Worm (Caenorhabditis elegans): ENCODE data around the gene R05H10.7.

DNA sequence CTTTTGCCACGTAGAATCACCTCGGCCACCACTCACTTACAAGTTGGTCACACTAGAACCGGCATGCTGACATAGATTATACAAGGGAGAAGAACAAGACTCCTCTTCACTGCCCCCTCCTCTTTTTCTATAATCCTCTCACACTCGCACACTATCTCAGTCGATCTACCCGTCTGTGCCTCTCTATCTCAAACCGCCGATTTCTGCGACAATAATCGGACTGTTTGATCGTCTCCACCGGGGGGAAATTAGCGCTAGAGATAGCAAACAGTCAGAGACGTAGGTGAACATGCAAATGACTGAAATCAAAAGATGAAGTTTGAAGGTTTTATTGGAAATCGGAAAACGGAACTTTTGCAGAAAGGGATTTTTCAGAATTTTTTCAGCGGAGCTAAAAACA lies 32.9 kb upstream of the R05H10.7 start:
- TF ChIP-seq lin-39 (tag; optimal IDR thresholded peaks at IDR 0.05), result no peak
- TF ChIP-seq mdl-1 (tag; optimal IDR thresholded peaks at IDR 0.05), result no peak
- TF ChIP-seq snpc-4 (tag; optimal IDR thresholded peaks at IDR 0.05), result no peak
- no peak for TF ChIP-seq aly-2 (tag; optimal IDR thresholded peaks at IDR 0.05)
- TF ChIP-seq elt-1 (tag; optimal IDR thresholded peaks at IDR 0.05), result peak; percentile 71
- peak; percentile 88 for TF ChIP-seq pha-4 (tag; optimal IDR thresholded peaks at IDR 0.05)
- no peak for TF ChIP-seq ceh-16 (tag; optimal IDR thresholded peaks at IDR 0.05)
- TF ChIP-seq nhr-23 (tag; optimal IDR thresholded peaks at IDR 0.05), result peak; percentile 94
- TF ChIP-seq tbx-2 (tag; optimal IDR thresholded peaks at IDR 0.05), result no peak
- TF ChIP-seq nhr-12 (tag; optimal IDR thresholded peaks at IDR 0.05), result no peak
- TF ChIP-seq nhr-28 (tag; optimal IDR thresholded peaks at IDR 0.05), result no peak
- peak; percentile 95 for TF ChIP-seq nhr-25 (tag; optimal IDR thresholded peaks at IDR 0.05)

Measured in whole organism, L3 larva.